Worm (Caenorhabditis elegans) whole organism, mixed stage, embryonic: ENCODE data around the gene C09G1.4.

ENCODE experiments used
- M03D4.4 ChIP-seq: sonication (generic microtip); optimal IDR thresholded peaks from 2 replicates; lab custom pipeline; 2017; ENCODE audit warnings: mild to moderate bottlenecking, missing genetic modification characterization, missing compliant biosample characterization
- blmp-1 ChIP-seq: fragments of 150-350 bp; optimal IDR thresholded peaks from 2 replicates; lab custom pipeline; 2014; ENCODE audit warnings: missing biosample characterization, missing genetic modification characterization
- ceh-43 ChIP-seq: fragments of 200-800 bp; sonication (Bioruptor generic); optimal IDR thresholded peaks from 2 replicates; lab custom pipeline; 2018; ENCODE audit warnings: mild to moderate bottlenecking, missing genetic modification characterization, moderate library complexity, missing compliant biosample characterization
- ceh-83 ChIP-seq: fragments of 200-800 bp; sonication (Bioruptor generic); optimal IDR thresholded peaks from 2 replicates; lab custom pipeline; 2018; ENCODE audit warnings: mild to moderate bottlenecking, missing genetic modification characterization, missing compliant biosample characterization
- ces-1 ChIP-seq: fragments of 150-350 bp; optimal IDR thresholded peaks from 2 replicates; lab custom pipeline; 2014; ENCODE audit warnings: missing biosample characterization, missing genetic modification reagents, missing genetic modification characterization
- cnd-1 ChIP-seq: fragments of 200-800 bp; sonication (Bioruptor generic); optimal IDR thresholded peaks from 2 replicates; lab custom pipeline; 2018; ENCODE audit warnings: mild to moderate bottlenecking, missing genetic modification characterization, missing compliant biosample characterization
- drap-1 ChIP-seq: fragments of 200-800 bp; sonication (Bioruptor generic); optimal IDR thresholded peaks from 3 replicates; lab custom pipeline; 2018; ENCODE audit warnings: mild to moderate bottlenecking, missing genetic modification characterization, missing compliant biosample characterization
- elt-3 ChIP-seq: fragments of 150-350 bp; optimal IDR thresholded peaks from 2 replicates; lab custom pipeline; 2014; ENCODE audit warnings: missing biosample characterization, missing genetic modification characterization
- flh-1 ChIP-seq: fragments of 200-800 bp; sonication (Bioruptor generic); optimal IDR thresholded peaks from 2 replicates; lab custom pipeline; 2018; ENCODE audit warnings: mild to moderate bottlenecking, missing genetic modification characterization, moderate library complexity, missing compliant biosample characterization
- ham-2 ChIP-seq: fragments of 200-800 bp; sonication (Bioruptor generic); optimal IDR thresholded peaks from 2 replicates; lab custom pipeline; 2018; ENCODE audit warnings: mild to moderate bottlenecking, missing genetic modification characterization, missing compliant biosample characterization
- hlh-1 ChIP-seq: fragments of 150-350 bp; optimal IDR thresholded peaks from 2 replicates; lab custom pipeline; 2014; ENCODE audit warnings: missing biosample characterization, missing genetic modification reagents, missing genetic modification characterization
- lin-13 ChIP-seq: fragments of 150-350 bp; optimal IDR thresholded peaks from 2 replicates; lab custom pipeline; 2014; ENCODE audit warnings: missing biosample characterization, missing genetic modification characterization
- lsy-2 ChIP-seq: fragments of 150-350 bp; optimal IDR thresholded peaks from 2 replicates; lab custom pipeline; 2014; ENCODE audit warnings: missing biosample characterization, missing genetic modification characterization
- mab-5 ChIP-seq: fragments of 150-350 bp; optimal IDR thresholded peaks from 2 replicates; lab custom pipeline; 2014; ENCODE audit warnings: missing biosample characterization, missing genetic modification characterization
- mep-1 ChIP-seq: fragments of 150-350 bp; optimal IDR thresholded peaks from 2 replicates; lab custom pipeline; 2017; ENCODE audit warnings: missing biosample characterization, missing genetic modification reagents, missing genetic modification characterization, inconsistent platforms
- mls-2 ChIP-seq: sonication (generic microtip); optimal IDR thresholded peaks from 2 replicates; lab custom pipeline; 2016; ENCODE audit warnings: mild to moderate bottlenecking, missing genetic modification characterization, moderate library complexity, missing compliant biosample characterization
- nhr-12 ChIP-seq: fragments of 150-350 bp; optimal IDR thresholded peaks from 2 replicates; lab custom pipeline; 2014; ENCODE audit warnings: missing biosample characterization, missing genetic modification characterization
- nhr-2 ChIP-seq: fragments of 150-350 bp; optimal IDR thresholded peaks from 2 replicates; lab custom pipeline; 2014; ENCODE audit warnings: missing biosample characterization, missing genetic modification characterization
- nhr-237 ChIP-seq: fragments of 150-350 bp; optimal IDR thresholded peaks from 2 replicates; lab custom pipeline; 2014; ENCODE audit warnings: missing biosample characterization, missing genetic modification characterization
- nhr-28 ChIP-seq: fragments of 150-350 bp; optimal IDR thresholded peaks from 2 replicates; lab custom pipeline; 2014; ENCODE audit warnings: missing biosample characterization, missing genetic modification characterization
- nhr-76 ChIP-seq: sonication (generic microtip); optimal IDR thresholded peaks from 2 replicates; lab custom pipeline; 2017; ENCODE audit warnings: missing biosample characterization, missing genetic modification characterization
- pha-4 ChIP-seq: fragments of 150-350 bp; optimal IDR thresholded peaks from 2 replicates; lab custom pipeline; 2018; ENCODE audit warnings: missing biosample characterization, missing genetic modification reagents, missing genetic modification characterization
- sem-2 ChIP-seq: fragments of 200-800 bp; sonication (Bioruptor generic); optimal IDR thresholded peaks from 2 replicates; lab custom pipeline; 2018; ENCODE audit warnings: mild to moderate bottlenecking, missing genetic modification characterization, missing compliant biosample characterization
- snpc-4 ChIP-seq: fragments of 150-350 bp; optimal IDR thresholded peaks from 2 replicates; lab custom pipeline; 2014; ENCODE audit warnings: missing biosample characterization, missing genetic modification characterization
- sptf-1 ChIP-seq: sonication (generic microtip); optimal IDR thresholded peaks from 2 replicates; lab custom pipeline; 2017; ENCODE audit warnings: mild to moderate bottlenecking, missing genetic modification characterization, moderate library complexity, missing compliant biosample characterization
- unc-120 ChIP-seq: sonication (generic microtip); optimal IDR thresholded peaks from 2 replicates; lab custom pipeline; 2017; ENCODE audit warnings: missing genetic modification characterization, missing compliant biosample characterization; ENCODE audit not compliant: poor library complexity, severe bottlenecking
- unc-39 ChIP-seq: fragments of 150-350 bp; optimal IDR thresholded peaks from 2 replicates; lab custom pipeline; 2014; ENCODE audit warnings: missing biosample characterization, missing genetic modification characterization
- unc-62 ChIP-seq: fragments of 150-350 bp; optimal IDR thresholded peaks from 2 replicates; lab custom pipeline; 2014; ENCODE audit warnings: missing biosample characterization, missing genetic modification reagents, missing genetic modification characterization
- zip-8 ChIP-seq: fragments of 150-350 bp; optimal IDR thresholded peaks from 2 replicates; lab custom pipeline; 2014; ENCODE audit warnings: missing biosample characterization, missing genetic modification characterization
- ztf-11 ChIP-seq: fragments of 150-350 bp; optimal IDR thresholded peaks from 2 replicates; lab custom pipeline; 2014; ENCODE audit warnings: missing biosample characterization, missing genetic modification characterization

The C09G1.4 gene

ce11 chrX:15958767-15959166 lies 47.7 kb downstream of the C09G1.4 start, which contains the start of gene C09G1.5:
C09G1.5 (plus strand) TSS chrX:15959067.
- TF ChIP-seq unc-62, result no peak
- TF ChIP-seq M03D4.4, result no peak
- TF ChIP-seq mab-5 (tag; lab: Kevin White, UChicago), result no peak
- no peak for TF ChIP-seq hlh-1 (tag; lab: Kevin White, UChicago)

ce11 chrX:15953611-15954010 lies 52.8 kb downstream of the C09G1.4 start:
- TF ChIP-seq sptf-1 (tag; lab: Kevin White, UChicago) (no peak), mab-5 (tag; lab: Kevin White, UChicago) (no peak), flh-1 (no peak), nhr-76 (tag; lab: Kevin White, UChicago) (no peak), ham-2 (GFP tag; lab: Kevin White, UChicago) (no peak), nhr-237 (tag; lab: Kevin White, UChicago) (no peak), ztf-11 (tag; lab: Kevin White, UChicago) (no peak), unc-39 (tag; lab: Kevin White, UChicago) (no peak), pha-4 (tag; lab: Kevin White, UChicago) (no peak), lsy-2 (tag; lab: Kevin White, UChicago) (no peak), nhr-2 (no peak), drap-1 (GFP tag; lab: Kevin White, UChicago) (no peak), unc-120 (tag; lab: Kevin White, UChicago) (no peak), mep-1 (no peak), nhr-12 (tag; lab: Kevin White, UChicago) (no peak)

- TF ChIP-seq lsy-2 (tag; lab: Kevin White, UChicago), result no peak
- TF ChIP-seq nhr-237 (tag; lab: Kevin White, UChicago), result no peak
- no peak for TF ChIP-seq unc-120 (tag; lab: Kevin White, UChicago)
- no peak for TF ChIP-seq lin-13 (tag; lab: Kevin White, UChicago)
- no peak for TF ChIP-seq mls-2 (tag; lab: Kevin White, UChicago)
- no peak for TF ChIP-seq mab-5 (tag; lab: Kevin White, UChicago)
- TF ChIP-seq mep-1, result no peak
- TF ChIP-seq hlh-1 (tag; lab: Kevin White, UChicago), result no peak
- TF ChIP-seq zip-8 (tag; lab: Kevin White, UChicago), result no peak
- TF ChIP-seq snpc-4 (tag; lab: Kevin White, UChicago), result no peak
- no peak for TF ChIP-seq M03D4.4
- TF ChIP-seq, all 35 proteins: peak for 0
Measured at ce11 chrX:15953086-15953485, 53.3 kb downstream of the C09G1.4 start.

- TF ChIP-seq flh-1 (no peak), mab-5 (tag; lab: Kevin White, UChicago) (no peak), sptf-1 (tag; lab: Kevin White, UChicago) (no peak), lin-13 (tag; lab: Kevin White, UChicago) (no peak), zip-8 (tag; lab: Kevin White, UChicago) (no peak), sem-2 (no peak), drap-1 (GFP tag; lab: Kevin White, UChicago) (no peak)
- TF ChIP-seq, all 35 proteins: peak for 0
Measured at ce11 chrX:15951194-15951593, 55.2 kb downstream of the C09G1.4 start, which contains the start of gene col-186. col-186 (plus strand) TSS chrX:15951494.

ce11 chrX:15945806-15946205 lies 60.6 kb downstream of the C09G1.4 start:
- TF ChIP-seq ceh-83 (GFP tag; lab: Kevin White, UChicago), result no peak
- TF ChIP-seq zip-8 (tag; lab: Kevin White, UChicago), result no peak
- no peak for TF ChIP-seq ztf-11 (tag; lab: Kevin White, UChicago)
- TF ChIP-seq ceh-43 (GFP tag; lab: Kevin White, UChicago), result no peak
- no peak for TF ChIP-seq elt-3 (tag; lab: Kevin White, UChicago)
- no peak for TF ChIP-seq ces-1 (GFP tag; lab: Kevin White, UChicago)
- no peak for TF ChIP-seq mab-5 (tag; lab: Kevin White, UChicago)
- no peak for TF ChIP-seq nhr-12 (tag; lab: Kevin White, UChicago)
- TF ChIP-seq unc-39 (tag; lab: Kevin White, UChicago), result no peak
- no peak for TF ChIP-seq hlh-1 (tag; lab: Kevin White, UChicago)
- TF ChIP-seq snpc-4 (tag; lab: Kevin White, UChicago), result no peak
- no peak for TF ChIP-seq nhr-237 (tag; lab: Kevin White, UChicago)
- TF ChIP-seq sptf-1 (tag; lab: Kevin White, UChicago), result no peak
- TF ChIP-seq pha-4 (tag; lab: Kevin White, UChicago), result no peak
- no peak for TF ChIP-seq lin-13 (tag; lab: Kevin White, UChicago)
- TF ChIP-seq blmp-1 (tag; lab: Kevin White, UChicago), result no peak
- no peak for TF ChIP-seq unc-62

- TF ChIP-seq ces-1 (GFP tag; lab: Kevin White, UChicago), result no peak
- TF ChIP-seq elt-3 (tag; lab: Kevin White, UChicago), result no peak
- TF ChIP-seq drap-1 (GFP tag; lab: Kevin White, UChicago), result no peak
- TF ChIP-seq mls-2 (tag; lab: Kevin White, UChicago), result no peak
- TF ChIP-seq cnd-1 (tag; lab: Kevin White, UChicago), result no peak
- no peak for TF ChIP-seq nhr-28 (tag; lab: Kevin White, UChicago)
- TF ChIP-seq zip-8 (tag; lab: Kevin White, UChicago), result no peak
- no peak for TF ChIP-seq mab-5 (tag; lab: Kevin White, UChicago)
- TF ChIP-seq snpc-4 (tag; lab: Kevin White, UChicago), result no peak
Measured at ce11 chrX:15944198-15944597, 62.2 kb downstream of the C09G1.4 start.
